Worm (Caenorhabditis elegans) whole organism, late embryonic: ENCODE measurements around the gene Y41C4A.8.

ENCODE experiments used
- dmd-4 ChIP-seq: sonication (generic microtip); optimal IDR thresholded peaks from 2 replicates; lab custom pipeline; 2016; ENCODE audit warnings: borderline replicate concordance, missing genetic modification characterization, missing compliant biosample characterization
- eyg-1 ChIP-seq: sonication (generic microtip); optimal IDR thresholded peaks from 2 replicates; lab custom pipeline; 2016; ENCODE audit warnings: missing genotype, missing genetic modification characterization, missing compliant biosample characterization
- fkh-10 ChIP-seq: fragments of 150-350 bp; optimal IDR thresholded peaks from 2 replicates; lab custom pipeline; 2014; ENCODE audit warnings: missing biosample characterization, missing genetic modification reagents, missing genetic modification characterization
- nfya-1 ChIP-seq: sonication (generic microtip); optimal IDR thresholded peaks from 2 replicates; lab custom pipeline; 2017; ENCODE audit warnings: missing genetic modification characterization, mild to moderate bottlenecking, missing compliant biosample characterization, antibody characterized with exemption, moderate library complexity
- nhr-11 ChIP-seq: fragments of 150-350 bp; optimal IDR thresholded peaks from 2 replicates; lab custom pipeline; 2014; ENCODE audit warnings: missing biosample characterization, missing genetic modification characterization
- ref-2 ChIP-seq: sonication (generic microtip); optimal IDR thresholded peaks from 2 replicates; lab custom pipeline; 2016; ENCODE audit warnings: missing genetic modification characterization, missing compliant biosample characterization
- tbx-7 ChIP-seq: sonication (generic microtip); optimal IDR thresholded peaks from 2 replicates; lab custom pipeline; 2016; ENCODE audit warnings: missing genotype, missing genetic modification characterization, missing compliant biosample characterization

DNA sequence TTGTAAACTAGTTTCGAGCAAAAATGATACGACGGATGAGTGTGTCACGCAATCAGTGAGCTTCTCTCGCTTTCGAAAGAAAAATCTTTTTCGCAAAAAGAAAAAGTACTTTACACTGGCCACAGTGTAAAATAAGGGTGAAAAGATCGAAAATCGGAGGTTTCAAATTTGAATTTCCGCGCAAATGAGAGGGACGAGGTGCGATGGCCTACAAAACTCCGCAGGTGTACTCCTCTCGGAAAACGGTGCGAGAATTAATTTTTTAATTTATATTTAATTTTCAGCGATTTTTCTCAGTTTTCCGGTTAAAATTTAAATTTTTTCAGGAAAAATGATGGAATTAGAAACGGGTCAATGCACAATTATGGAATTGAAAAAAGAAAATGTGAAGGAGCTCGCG lies 38.1 kb upstream of the Y41C4A.8 start, which contains the start of gene mrt-2:
- no peak for TF ChIP-seq fkh-10
- peak; percentile 15 for TF ChIP-seq nfya-1 (tag; lab: Kevin White, UChicago)
- peak; percentile 83 for TF ChIP-seq ref-2 (tag; lab: Kevin White, UChicago)
- peak; percentile 86 for TF ChIP-seq tbx-7 (tag; lab: Kevin White, UChicago)
- no peak for TF ChIP-seq dmd-4 (tag; lab: Kevin White, UChicago)
- TF ChIP-seq nhr-11 (tag; lab: Kevin White, UChicago): no peak
- peak; percentile 26 for TF ChIP-seq eyg-1
